Worm (Caenorhabditis elegans) whole organism, L4 larva: Measurements from ENCODE around the gene best-6.

Experiments
- F26F4.8 ChIP-seq: fragments of 200-800 bp; sonication (Bioruptor generic); conservative IDR thresholded peaks from 2 replicates; pipeline ENCODE4 v1.3.6; 2022; ENCODE audit warnings: missing genetic modification characterization, missing compliant biosample characterization
- F37D6.2 ChIP-seq: sonication (generic microtip); optimal IDR thresholded peaks from 2 replicates; lab custom pipeline; 2016; ENCODE audit warnings: mild to moderate bottlenecking, missing genetic modification characterization, missing compliant biosample characterization
- F44E2.7 ChIP-seq: fragments of 200-800 bp; sonication (Bioruptor generic); IDR thresholded peaks from 2 replicates; pipeline ENCODE4 v2.1.2; 2022; ENCODE audit warnings: missing genetic modification characterization, missing compliant biosample characterization
- T20F7.1 ChIP-seq: fragments of 200-800 bp; sonication (Bioruptor generic); optimal IDR thresholded peaks from 2 replicates; lab custom pipeline; 2018; ENCODE audit warnings: mild to moderate bottlenecking, missing genetic modification characterization, missing compliant biosample characterization
- Y75B8A.6 ChIP-seq: fragments of 200-800 bp; sonication (Bioruptor generic); IDR thresholded peaks from 2 replicates; pipeline ENCODE4 v1.3.6; 2022; ENCODE audit warnings: missing genetic modification reagents, missing genetic modification characterization, missing compliant biosample characterization
- aha-1 ChIP-seq: fragments of 150-350 bp; peaks from one replicate; lab custom pipeline; 2014; ENCODE audit warnings: missing biosample characterization, missing genetic modification characterization
- arid-1 ChIP-seq: fragments of 200-800 bp; sonication (Bioruptor generic); conservative IDR thresholded peaks from 2 replicates; pipeline ENCODE4 v1.3.6; 2022; ENCODE audit warnings: missing genetic modification reagents, missing genetic modification characterization, missing compliant biosample characterization
- ceh-20 ChIP-seq: fragments of 200-800 bp; sonication (Bioruptor generic); IDR thresholded peaks from 2 replicates; pipeline ENCODE4 v1.3.6; 2022; ENCODE audit warnings: missing genetic modification reagents, missing genetic modification characterization, missing compliant biosample characterization
- ceh-82 ChIP-seq: sonication (generic microtip); optimal IDR thresholded peaks from 2 replicates; lab custom pipeline; 2017; ENCODE audit warnings: missing biosample characterization, missing genetic modification characterization
- ces-1 ChIP-seq: fragments of 150-350 bp; sonication (generic microtip); optimal IDR thresholded peaks from 4 replicates; lab custom pipeline; 2014; ENCODE audit warnings: missing biosample characterization, missing genetic modification reagents, missing genetic modification characterization
- ctbp-1 ChIP-seq: fragments of 200-800 bp; sonication (Bioruptor generic); IDR thresholded peaks from 2 replicates; pipeline ENCODE4 v1.3.6; 2022; ENCODE audit warnings: missing genetic modification reagents, missing genetic modification characterization, missing compliant biosample characterization
- daf-12 ChIP-seq: fragments of 150-350 bp; optimal IDR thresholded peaks from 2 replicates; lab custom pipeline; 2014; ENCODE audit warnings: missing biosample characterization, missing genetic modification reagents, missing genetic modification characterization
- daf-16 ChIP-seq, 3 experiments: sonication (generic microtip); optimal IDR thresholded peaks; 2 replicates each; lab custom pipeline; 2016 to 2017; ENCODE audit warnings: missing genetic modification characterization in 3 of 3, missing genetic modification reagents in 3 of 3, mild to moderate bottlenecking in 2 of 3, missing compliant biosample characterization in 2 of 3, missing biosample characterization in 1 of 3, moderate library complexity in 1 of 3
- egl-43 ChIP-seq: fragments of 200-800 bp; sonication (Bioruptor generic); IDR thresholded peaks from 2 replicates; pipeline ENCODE4 v1.3.6; 2022; ENCODE audit warnings: missing genetic modification reagents, missing genetic modification characterization, missing compliant biosample characterization
- fkh-10 ChIP-seq: fragments of 150-350 bp; optimal IDR thresholded peaks from 2 replicates; lab custom pipeline; 2014; ENCODE audit warnings: missing biosample characterization, missing genetic modification reagents, missing genetic modification characterization
- lin-38 ChIP-seq: fragments of 200-800 bp; sonication (Bioruptor generic); IDR thresholded peaks from 2 replicates; pipeline ENCODE4 v1.3.6; 2022; ENCODE audit warnings: missing genetic modification reagents, missing genetic modification characterization, missing compliant biosample characterization
- lir-3 ChIP-seq: sonication (generic microtip); optimal IDR thresholded peaks from 2 replicates; lab custom pipeline; 2016; ENCODE audit warnings: mild to moderate bottlenecking, missing genetic modification characterization, missing compliant biosample characterization
- lsy-2 ChIP-seq, 2 experiments: fragments of 150-350 bp in 1 of 2; sonication (generic microtip) in 1 of 2; optimal IDR thresholded peaks; 2 replicates each; lab custom pipeline; 2014 to 2017; ENCODE audit warnings: missing biosample characterization in 2 of 2, missing genetic modification characterization in 2 of 2
- mdl-1 ChIP-seq, 2 experiments: fragments of 150-350 bp in 1 of 2; sonication (generic microtip) in 1 of 2; optimal IDR thresholded peaks; 2 replicates each; lab custom pipeline; 2014 to 2017; ENCODE audit warnings: missing biosample characterization in 2 of 2, missing genetic modification characterization in 2 of 2
- nhr-10 ChIP-seq: fragments of 150-350 bp; optimal IDR thresholded peaks from 2 replicates; lab custom pipeline; 2014; ENCODE audit warnings: missing biosample characterization, missing genetic modification characterization
- nhr-102 ChIP-seq: sonication (generic microtip); optimal IDR thresholded peaks from 2 replicates; lab custom pipeline; 2016; ENCODE audit warnings: mild to moderate bottlenecking, missing genetic modification characterization, moderate library complexity, missing compliant biosample characterization
- nhr-111 ChIP-seq: fragments of 200-800 bp; sonication (Bioruptor generic); optimal IDR thresholded peaks from 2 replicates; lab custom pipeline; 2018; ENCODE audit warnings: mild to moderate bottlenecking, missing genetic modification characterization, missing compliant biosample characterization
- nhr-237 ChIP-seq: sonication (generic microtip); optimal IDR thresholded peaks from 2 replicates; lab custom pipeline; 2017; ENCODE audit warnings: missing biosample characterization, missing genetic modification characterization
- pha-4 ChIP-seq, 2 experiments: fragments of 150-350 bp in 1 of 2; fragments of 200-800 bp in 1 of 2; sonication (Bioruptor generic) in 1 of 2; IDR thresholded peaks in 1 of 2; optimal IDR thresholded peaks in 1 of 2; 2 replicates each; pipeline versions ENCODE4 v1.3.6 to Lab custom; 2014 to 2022; ENCODE audit warnings: missing genetic modification characterization in 2 of 2, missing genetic modification reagents in 2 of 2, missing biosample characterization in 1 of 2, missing compliant biosample characterization in 1 of 2
- rbr-2 ChIP-seq: sonication (generic microtip); optimal IDR thresholded peaks from 2 replicates; lab custom pipeline; 2016; ENCODE audit warnings: missing genotype, missing genetic modification characterization, missing compliant biosample characterization
- set-16 ChIP-seq: fragments of 200-800 bp; sonication (Bioruptor generic); IDR thresholded peaks from 2 replicates; pipeline ENCODE4 v1.3.6; 2022; ENCODE audit warnings: missing genetic modification reagents, missing genetic modification characterization, missing compliant biosample characterization
- snpc-1.2 ChIP-seq: fragments of 200-800 bp; sonication (Bioruptor generic); IDR thresholded peaks from 2 replicates; pipeline ENCODE4 v1.3.6; 2022; ENCODE audit warnings: missing genetic modification reagents, missing genetic modification characterization, missing compliant biosample characterization
- spr-1 ChIP-seq: sonication (generic microtip); optimal IDR thresholded peaks from 2 replicates; lab custom pipeline; 2016; ENCODE audit warnings: mild to moderate bottlenecking, missing genetic modification characterization, missing compliant biosample characterization
- spr-3 ChIP-seq: fragments of 200-800 bp; sonication (Bioruptor generic); optimal IDR thresholded peaks from 2 replicates; lab custom pipeline; 2018; ENCODE audit warnings: mild to moderate bottlenecking, missing genetic modification characterization, missing compliant biosample characterization
- tag-97 ChIP-seq: fragments of 200-800 bp; sonication (Bioruptor generic); IDR thresholded peaks from 2 replicates; pipeline ENCODE4 v1.3.6; 2022; ENCODE audit warnings: missing genetic modification characterization, missing compliant biosample characterization
- vab-7 ChIP-seq: fragments of 200-800 bp; sonication (Bioruptor generic); IDR thresholded peaks from 2 replicates; pipeline ENCODE4 v1.3.6; 2022; ENCODE audit warnings: missing genetic modification reagents, missing genetic modification characterization, missing compliant biosample characterization

Gene best-6

ce11 chrIV:5038744-5039143 lies 9.9 kb upstream of the best-6 start (continued):
- TF ChIP-seq rbr-2 (tag; lab: Kevin White, UChicago) (peak; percentile 16), egl-43 (GFP tag; lab: Robert Waterston, UW) (no peak; the same call in 1 of the 2 replicates), F26F4.8 (GFP tag; lab: Robert Waterston, UW) (peak; percentile 84), Y75B8A.6 (GFP tag; lab: Robert Waterston, UW) (no peak), ceh-20 (GFP tag; lab: Robert Waterston, UW) (peak; percentile 71), spr-3 (GFP tag; lab: Kevin White, UChicago) (no peak), fkh-10 (GFP tag; lab: Kevin White, UChicago) (no peak), vab-7 (peak; percentile 81), lsy-2 (tag; optimal IDR thresholded peaks at IDR 0.05; lab: Kevin White, UChicago) (no peak), lir-3 (tag; lab: Kevin White, UChicago) (peak; percentile 6), nhr-111 (peak; percentile 30), daf-16 (GFP tag; optimal IDR thresholded peaks at IDR 0.05; lab: Kevin White, UChicago) (peak; percentile 9 to 60), daf-16 (tag; optimal IDR thresholded peaks at IDR 0.05; lab: Kevin White, UChicago) (no peak), spr-1 (tag; lab: Kevin White, UChicago) (no peak), F44E2.7 (GFP tag; lab: Robert Waterston, UW) (peak; percentile 79; the same call in 1 of the 2 replicates), nhr-10 (tag; lab: Kevin White, UChicago) (no peak), T20F7.1 (GFP tag; lab: Kevin White, UChicago) (peak; percentile 32), pha-4 (GFP tag; IDR thresholded peaks at IDR 0.05; lab: Robert Waterston, UW) (peak; percentile 82), pha-4 (tag; optimal IDR thresholded peaks at IDR 0.05; lab: Kevin White, UChicago) (no peak), ceh-82 (tag; lab: Kevin White, UChicago) (no peak)

- TF ChIP-seq Y75B8A.6 (GFP tag; lab: Robert Waterston, UW) (no peak), lin-38 (GFP tag; lab: Robert Waterston, UW) (no peak), nhr-237 (tag; lab: Kevin White, UChicago) (no peak), snpc-1.2 (GFP tag; lab: Robert Waterston, UW) (no peak), arid-1 (no peak), ctbp-1 (GFP tag; lab: Robert Waterston, UW) (no peak)
Observed at ce11 chrIV:5037489-5037888, 8.6 kb upstream of the best-6 start, which contains the start of gene C09B9.1. Gene C09B9.1 (plus strand): TSS chrIV:5037789.

ce11 chrIV:5033276-5033675 lies 4.4 kb upstream of the best-6 start, which contains the start of gene C09B9.4:
Gene C09B9.4 (minus strand): TSS chrIV:5033376.
- TF ChIP-seq tag-97 (GFP tag; lab: Robert Waterston, UW) (no peak), mdl-1 (tag; optimal IDR thresholded peaks at IDR 0.05; lab: Kevin White, UChicago) (no peak), nhr-102 (no peak)

ce11 chrIV:5031346-5031745 lies 2.5 kb upstream of the best-6 start:
- no peak for TF ChIP-seq daf-12 (tag; lab: Kevin White, UChicago)
- TF ChIP-seq vab-7 = no peak
- peak; percentile 90 for TF ChIP-seq aha-1 (tag; lab: Kevin White, UChicago)
- TF ChIP-seq, all 104 proteins: peak for 1

- TF ChIP-seq F37D6.2 (tag; lab: Kevin White, UChicago) (no peak), set-16 (GFP tag; lab: Robert Waterston, UW) (no peak), tag-97 (GFP tag; lab: Robert Waterston, UW) (no peak), egl-43 (GFP tag; lab: Robert Waterston, UW) (no peak), ces-1 (GFP tag; lab: Kevin White, UChicago) (no peak)
Observed at ce11 chrIV:5025646-5026045, 3.2 kb downstream of the best-6 start, which contains the start of gene C09B9.85. Gene C09B9.85 (minus strand): TSS chrIV:5025746.
